Fruit fly (Drosophila melanogaster) whole organism, embryonic: ENCODE results near the gene Phb1.
A peak's percentile ranks its signal among the peaks of the same experiment; 100 is the strongest.

Experiments used
- Awh ChIP-seq: fragments of 200-800 bp; sonication (Bioruptor generic); IDR thresholded peaks from 2 replicates; pipeline ENCODE4, ENCODE4 v1.3.6; 2022; ENCODE audit warnings: missing biosample characterization, missing genetic modification characterization
- CG10147 ChIP-seq: fragments of 200-800 bp; sonication (Bioruptor generic); optimal IDR thresholded peaks from 2 replicates; lab custom pipeline; 2019; ENCODE audit warnings: missing biosample characterization, mild to moderate bottlenecking, missing genetic modification characterization, moderate library complexity
- CG10565 ChIP-seq: fragments of 200-800 bp; sonication (Bioruptor generic); optimal IDR thresholded peaks from 3 replicates; lab custom pipeline; 2016; ENCODE audit warnings: missing biosample characterization, mild to moderate bottlenecking, missing genetic modification characterization
- CG11456 ChIP-seq: fragments of 200-800 bp; sonication (Bioruptor generic); IDR thresholded peaks from 3 replicates; pipeline ENCODE4 v1.3.6; 2022; ENCODE audit warnings: missing biosample characterization, missing genetic modification characterization
- CG11695 ChIP-seq: fragments of 200-800 bp; sonication (Bioruptor generic); IDR thresholded peaks from 3 replicates; pipeline ENCODE4 v1.3.6; 2022; ENCODE audit warnings: missing biosample characterization, missing genetic modification characterization
- CG12219 ChIP-seq: fragments of 200-800 bp; sonication (Bioruptor generic); optimal IDR thresholded peaks from 3 replicates; lab custom pipeline; 2018; ENCODE audit warnings: missing biosample characterization, mild to moderate bottlenecking, missing genetic modification characterization
- CG12659 ChIP-seq: fragments of 200-800 bp; sonication (Bioruptor generic); optimal IDR thresholded peaks from 3 replicates; lab custom pipeline; 2017; ENCODE audit warnings: mild to moderate bottlenecking, missing biosample characterization, missing genetic modification reagents, missing genetic modification characterization
- CG12744 ChIP-seq: fragments of 200-800 bp; sonication (Bioruptor generic); optimal IDR thresholded peaks from 2 replicates; lab custom pipeline; 2016; ENCODE audit warnings: missing biosample characterization, missing genetic modification characterization
- CG13296 ChIP-seq: fragments of 200-800 bp; sonication (Bioruptor generic); optimal IDR thresholded peaks from 3 replicates; lab custom pipeline; 2018; ENCODE audit warnings: missing biosample characterization, mild to moderate bottlenecking, missing genetic modification characterization
- CG13624 ChIP-seq: fragments of 200-800 bp; sonication (Bioruptor generic); optimal IDR thresholded peaks from 2 replicates; lab custom pipeline; 2016; ENCODE audit warnings: missing biosample characterization, missing genetic modification characterization
- CG14441 ChIP-seq: fragments of 200-800 bp; sonication (Bioruptor generic); IDR thresholded peaks from 2 replicates; pipeline ENCODE4 v1.3.6; 2022; ENCODE audit warnings: missing biosample characterization, missing genetic modification characterization
- CG1529 ChIP-seq: fragments of 200-800 bp; sonication (Bioruptor generic); optimal IDR thresholded peaks from 3 replicates; lab custom pipeline; 2018; ENCODE audit warnings: missing biosample characterization, missing genetic modification characterization
- CG15479 ChIP-seq: fragments of 200-800 bp; sonication (Bioruptor generic); optimal IDR thresholded peaks from 3 replicates; lab custom pipeline; 2019; ENCODE audit warnings: missing biosample characterization, mild to moderate bottlenecking, missing genetic modification characterization, moderate library complexity
- CG1647 ChIP-seq: fragments of 200-800 bp; sonication (Bioruptor generic); optimal IDR thresholded peaks from 3 replicates; lab custom pipeline; 2016; ENCODE audit warnings: missing biosample characterization, missing genetic modification characterization
- CG17912 ChIP-seq: fragments of 200-800 bp; sonication (Bioruptor generic); optimal IDR thresholded peaks from 2 replicates; lab custom pipeline; 2018; ENCODE audit warnings: missing biosample characterization, mild to moderate bottlenecking, missing genetic modification characterization
- CG2712 ChIP-seq: fragments of 200-800 bp; optimal IDR thresholded peaks from 3 replicates; lab custom pipeline; 2019; ENCODE audit warnings: missing biosample characterization, mild to moderate bottlenecking, missing genetic modification characterization, moderate library complexity
- CG33557 ChIP-seq: fragments of 200-800 bp; sonication (Bioruptor generic); optimal IDR thresholded peaks from 2 replicates; lab custom pipeline; 2019; ENCODE audit warnings: missing biosample characterization, mild to moderate bottlenecking, missing genetic modification characterization, moderate library complexity
- CG34224 ChIP-seq: fragments of 200-800 bp; sonication (Bioruptor generic); IDR thresholded peaks from 3 replicates; pipeline ENCODE4 v1.3.6; 2022; ENCODE audit warnings: missing biosample characterization, missing genetic modification characterization; ENCODE audit not compliant: partially characterized antibody
- CG6272 ChIP-seq: fragments of 200-800 bp; sonication (Bioruptor generic); IDR thresholded peaks from 2 replicates; pipeline ENCODE4 v1.3.6; 2022; ENCODE audit warnings: missing biosample characterization, missing genetic modification characterization
- CG9727 ChIP-seq: fragments of 200-800 bp; sonication (Bioruptor generic); optimal IDR thresholded peaks from 3 replicates; lab custom pipeline; 2017; ENCODE audit warnings: missing biosample characterization, mild to moderate bottlenecking, missing genetic modification characterization
- Camta ChIP-seq: fragments of 200-800 bp; sonication (Bioruptor generic); optimal IDR thresholded peaks from 2 replicates; lab custom pipeline; 2016; ENCODE audit warnings: missing biosample characterization, missing genetic modification characterization
- D ChIP-seq, 2 experiments: fragments of 200-800 bp in 1 of 2; fragments of >200 bp in 1 of 2; sonication (Bioruptor generic) in 1 of 2; optimal IDR thresholded peaks; 2 replicates in 1 of 2; 3 replicates in 1 of 2; lab custom pipeline; 2017; ENCODE audit warnings: mild to moderate bottlenecking in 1 of 2, missing biosample characterization in 1 of 2, missing genetic modification characterization in 1 of 2, missing genetic modification reagents in 1 of 2
- Dad ChIP-seq: fragments of 200-800 bp; sonication (Bioruptor generic); optimal IDR thresholded peaks from 3 replicates; lab custom pipeline; 2016; ENCODE audit warnings: missing biosample characterization, missing genetic modification characterization
- Dbx ChIP-seq: fragments of 200-800 bp; sonication (Bioruptor generic); IDR thresholded peaks from 3 replicates; pipeline ENCODE4 v1.3.6; 2022; ENCODE audit warnings: missing biosample characterization, missing genetic modification characterization
- Fer1 ChIP-seq: fragments of 200-800 bp; sonication (Bioruptor generic); optimal IDR thresholded peaks from 2 replicates; lab custom pipeline; 2017; ENCODE audit warnings: missing biosample characterization, mild to moderate bottlenecking, missing genetic modification characterization
- GATAe ChIP-seq: fragments of 200-800 bp; sonication (Bioruptor generic); conservative IDR thresholded peaks from 2 replicates; pipeline ENCODE4 v1.3.6; 2022; ENCODE audit warnings: missing biosample characterization, missing genetic modification characterization
- Hey ChIP-seq: fragments of 200-800 bp; sonication (Bioruptor generic); optimal IDR thresholded peaks from 3 replicates; lab custom pipeline; 2018; ENCODE audit warnings: missing biosample characterization, mild to moderate bottlenecking, missing genetic modification characterization
- Hr51 ChIP-seq, 2 experiments: fragments of 200-800 bp; sonication (Bioruptor generic); optimal IDR thresholded peaks; 2 replicates in 1 of 2; 3 replicates in 1 of 2; lab custom pipeline; 2016 to 2018; ENCODE audit warnings: missing biosample characterization in 2 of 2, missing genetic modification characterization in 2 of 2, mild to moderate bottlenecking in 1 of 2, moderate library complexity in 1 of 2
- MESR4 ChIP-seq: fragments of 200-800 bp; sonication (Bioruptor generic); optimal IDR thresholded peaks from 2 replicates; lab custom pipeline; 2018; ENCODE audit warnings: missing biosample characterization, mild to moderate bottlenecking, missing genetic modification characterization, moderate library complexity
- Sox102F ChIP-seq: fragments of 200-800 bp; sonication (Bioruptor generic); optimal IDR thresholded peaks from 2 replicates; lab custom pipeline; 2018; ENCODE audit warnings: missing biosample characterization, mild to moderate bottlenecking, missing genetic modification characterization, moderate library complexity
- Tbp ChIP-seq: fragments of >200 bp; optimal IDR thresholded peaks from 2 replicates; lab custom pipeline; 2018; ENCODE audit warnings: missing biosample characterization, missing genetic modification characterization
- YL-1 ChIP-seq: fragments of 200-800 bp; sonication (Bioruptor generic); optimal IDR thresholded peaks from 3 replicates; lab custom pipeline; 2017; ENCODE audit warnings: missing biosample characterization, mild to moderate bottlenecking, missing genetic modification characterization
- abd-A ChIP-seq: fragments of 200-800 bp; sonication (Bioruptor generic); optimal IDR thresholded peaks from 3 replicates; lab custom pipeline; 2019; ENCODE audit warnings: missing biosample characterization, mild to moderate bottlenecking, missing genetic modification characterization, moderate library complexity
- al ChIP-seq: fragments of 200-800 bp; sonication (Bioruptor generic); IDR thresholded peaks from 2 replicates; pipeline ENCODE4 v1.3.6; 2022; ENCODE audit warnings: missing biosample characterization, missing genetic modification characterization
- bab2 ChIP-seq: fragments of 200-800 bp; sonication (Bioruptor generic); optimal IDR thresholded peaks from 2 replicates; lab custom pipeline; 2016; ENCODE audit warnings: missing biosample characterization, missing genetic modification characterization
- corto ChIP-seq: fragments of 200-800 bp; sonication (Bioruptor generic); optimal IDR thresholded peaks from 2 replicates; lab custom pipeline; 2016; ENCODE audit warnings: missing biosample characterization, mild to moderate bottlenecking, missing genetic modification characterization, moderate library complexity
- fd96Cb ChIP-seq: fragments of 200-800 bp; sonication (Bioruptor generic); optimal IDR thresholded peaks from 2 replicates; lab custom pipeline; 2018; ENCODE audit warnings: missing biosample characterization, mild to moderate bottlenecking, missing genetic modification characterization, moderate library complexity
- ftz-f1 ChIP-seq: fragments of 200-800 bp; sonication (Bioruptor generic); optimal IDR thresholded peaks from 2 replicates; lab custom pipeline; 2016; ENCODE audit warnings: missing biosample characterization, missing genetic modification characterization
- gcm ChIP-seq: fragments of 200-800 bp; sonication (Bioruptor generic); optimal IDR thresholded peaks from 2 replicates; lab custom pipeline; 2019; ENCODE audit warnings: missing biosample characterization, mild to moderate bottlenecking, missing genetic modification characterization, moderate library complexity
- gsb ChIP-seq: fragments of 200-800 bp; sonication (Bioruptor generic); IDR thresholded peaks from 2 replicates; pipeline ENCODE4 v1.3.6; 2022; ENCODE audit warnings: missing biosample characterization, missing genetic modification characterization
- gt ChIP-seq: fragments of 200-800 bp; sonication (Bioruptor generic); IDR thresholded peaks from 2 replicates; pipeline ENCODE4 v1.3.6; 2022; ENCODE audit warnings: missing biosample characterization, missing genetic modification characterization
- knrl ChIP-seq: fragments of 200-800 bp; sonication (Bioruptor generic); IDR thresholded peaks from 3 replicates; pipeline ENCODE4 v1.3.6; 2022; ENCODE audit warnings: missing biosample characterization, missing genetic modification characterization; ENCODE audit not compliant: partially characterized antibody
- pum ChIP-seq: fragments of 200-800 bp; sonication (Bioruptor generic); optimal IDR thresholded peaks from 2 replicates; lab custom pipeline; 2016; ENCODE audit warnings: missing biosample characterization, missing genetic modification characterization
- ranshi ChIP-seq: fragments of 200-800 bp; sonication (Bioruptor generic); IDR thresholded peaks from 2 replicates; pipeline ENCODE4 v1.3.6; 2022; ENCODE audit warnings: missing biosample characterization, missing genetic modification characterization
- schlank ChIP-seq: fragments of 200-800 bp; sonication (Bioruptor generic); optimal IDR thresholded peaks from 2 replicates; lab custom pipeline; 2018; ENCODE audit warnings: missing biosample characterization, mild to moderate bottlenecking, missing genetic modification characterization
- tio ChIP-seq: fragments of 200-800 bp; sonication (Bioruptor generic); optimal IDR thresholded peaks from 2 replicates; lab custom pipeline; 2017; ENCODE audit warnings: missing biosample characterization, missing genetic modification characterization, inconsistent platforms
- tna ChIP-seq: fragments of 200-800 bp; sonication (Bioruptor generic); IDR thresholded peaks from 2 replicates; pipeline ENCODE4 v1.3.6; 2022; ENCODE audit warnings: missing biosample characterization, missing genetic modification characterization; ENCODE audit not compliant: partially characterized antibody

The Phb1 gene

dm6 chr2L:19164933-19165813, 41.5 kb upstream of the Phb1 start (continued):
- TF ChIP-seq CG10147 (peak; percentile 93), CG13296 (peak; percentile 95), Dbx (GFP tag; lab: Robert Waterston, UW) (peak; percentile 96), CG34224 (GFP tag; lab: Robert Waterston, UW) (no peak), CG14441 (GFP tag; lab: Robert Waterston, UW) (peak; percentile 98), YL-1 (GFP tag; lab: Kevin White, UChicago) (peak; percentile 82), fd96Cb (tag; lab: Kevin White, UChicago) (peak; percentile 97), CG2712 (tag; lab: Kevin White, UChicago) (peak; percentile 98), Sox102F (peak; percentile 99), abd-A (tag; lab: Kevin White, UChicago) (peak; percentile 97), corto (peak; percentile 87), Fer1 (peak; percentile 98), CG11695 (peak; percentile 98), CG12659 (peak; percentile 95), MESR4 (GFP tag; lab: Kevin White, UChicago) (peak; percentile 41), Tbp (no peak), CG6272 (peak; percentile 96), ranshi (peak; percentile 97), Awh (GFP tag; lab: Robert Waterston, UW) (peak; percentile 98), Hey (tag; lab: Kevin White, UChicago) (peak; percentile 75), CG1529 (GFP tag; lab: Kevin White, UChicago) (peak; percentile 95), GATAe (peak; percentile 90), knrl (no peak), gt (GFP tag; lab: Robert Waterston, UW) (peak; percentile 91), CG17912 (GFP tag; lab: Kevin White, UChicago) (peak; percentile 67), D (optimal IDR thresholded peaks at IDR 0.05; lab: Kevin White, UChicago) (no peak), D (GFP tag; optimal IDR thresholded peaks at IDR 0.05; lab: Kevin White, UChicago) (peak; percentile 97), schlank (peak; percentile 83), CG1647 (GFP tag; lab: Kevin White, UChicago) (peak; percentile 90), CG12744 (GFP tag; lab: Kevin White, UChicago) (peak; percentile 94), CG33557 (peak; percentile 90), ftz-f1 (GFP tag; lab: Kevin White, UChicago) (peak; percentile 56), CG11456 (GFP tag; lab: Robert Waterston, UW) (peak; percentile 95), Dad (peak; percentile 87), CG10565 (GFP tag; lab: Kevin White, UChicago) (peak; percentile 75), pum (GFP tag; lab: Kevin White, UChicago) (peak; percentile 96), bab2 (GFP tag; lab: Kevin White, UChicago) (peak; percentile 95), al (peak; percentile 89), Camta (GFP tag; lab: Kevin White, UChicago) (peak; percentile 98), tna (0 out of 2 replicates have a peak, but pooled peaks have one; percentile 23), gcm (GFP tag; lab: Kevin White, UChicago) (peak; percentile 96), CG13624 (GFP tag; lab: Kevin White, UChicago) (peak; percentile 97), gsb (GFP tag; lab: Robert Waterston, UW) (peak; percentile 96), CG9727 (GFP tag; lab: Kevin White, UChicago) (peak; percentile 96), Hr51 (GFP tag; optimal IDR thresholded peaks at IDR 0.05; lab: Kevin White, UChicago) (peak; percentile 92 to 97), CG12219 (peak; percentile 96), tio (peak; percentile 94), CG15479 (peak; percentile 73)
